Worm (Caenorhabditis elegans) whole organism, late embryonic: ENCODE data around the gene eif-2A.

Source experiments
- C08G9.2 ChIP-seq: sonication (generic microtip); optimal IDR thresholded peaks from 2 replicates; lab custom pipeline; 2016; ENCODE audit warnings: mild to moderate bottlenecking, missing genetic modification characterization, moderate library complexity, missing compliant biosample characterization
- C38D4.7 ChIP-seq: fragments of 200-800 bp; sonication (Bioruptor generic); optimal IDR thresholded peaks from 2 replicates; lab custom pipeline; 2018; ENCODE audit warnings: mild to moderate bottlenecking, missing genetic modification characterization, moderate library complexity, missing compliant biosample characterization
- F13H6.1 ChIP-seq: sonication (generic microtip); optimal IDR thresholded peaks from 2 replicates; lab custom pipeline; 2016; ENCODE audit warnings: missing genetic modification characterization, missing compliant biosample characterization
- T23F11.4 ChIP-seq: fragments of 200-800 bp; sonication (Bioruptor generic); optimal IDR thresholded peaks from 2 replicates; lab custom pipeline; 2018; ENCODE audit warnings: mild to moderate bottlenecking, missing genetic modification characterization, missing compliant biosample characterization
- Y22D7AL.16 ChIP-seq: sonication (generic microtip); optimal IDR thresholded peaks from 2 replicates; lab custom pipeline; 2016; ENCODE audit warnings: missing genetic modification characterization, missing compliant biosample characterization
- ahr-1 ChIP-seq: sonication (generic microtip); optimal IDR thresholded peaks from 2 replicates; lab custom pipeline; 2016; ENCODE audit warnings: missing genetic modification characterization, missing compliant biosample characterization
- ceh-14 ChIP-seq: sonication (generic microtip); optimal IDR thresholded peaks from 2 replicates; lab custom pipeline; 2016; ENCODE audit warnings: missing genotype, missing genetic modification characterization, missing compliant biosample characterization
- ceh-18 ChIP-seq: sonication (generic microtip); optimal IDR thresholded peaks from 2 replicates; lab custom pipeline; 2016; ENCODE audit warnings: missing genetic modification characterization, missing compliant biosample characterization
- ceh-2 ChIP-seq: sonication (generic microtip); optimal IDR thresholded peaks from 2 replicates; lab custom pipeline; 2016; ENCODE audit warnings: missing genotype, missing genetic modification characterization, missing compliant biosample characterization
- ceh-31 ChIP-seq: sonication (generic microtip); optimal IDR thresholded peaks from 2 replicates; lab custom pipeline; 2016; ENCODE audit warnings: missing genetic modification characterization, missing compliant biosample characterization
- ceh-34 ChIP-seq: sonication (generic microtip); optimal IDR thresholded peaks from 2 replicates; lab custom pipeline; 2016; ENCODE audit warnings: mild to moderate bottlenecking, missing genetic modification characterization, missing compliant biosample characterization
- ceh-45 ChIP-seq: fragments of 200-800 bp; sonication (Bioruptor generic); IDR thresholded peaks from 2 replicates; pipeline ENCODE4 v1.3.6; 2022; ENCODE audit warnings: missing genetic modification reagents, missing genetic modification characterization, missing compliant biosample characterization
- ceh-6 ChIP-seq: fragments of 200-800 bp; sonication (Bioruptor generic); optimal IDR thresholded peaks from 2 replicates; lab custom pipeline; 2018; ENCODE audit warnings: mild to moderate bottlenecking, missing genetic modification characterization, missing compliant biosample characterization
- che-1 ChIP-seq: sonication (generic microtip); optimal IDR thresholded peaks from 2 replicates; lab custom pipeline; 2016; ENCODE audit warnings: mild to moderate bottlenecking, missing genetic modification characterization, missing compliant biosample characterization
- dmd-4 ChIP-seq: sonication (generic microtip); optimal IDR thresholded peaks from 2 replicates; lab custom pipeline; 2016; ENCODE audit warnings: borderline replicate concordance, missing genetic modification characterization, missing compliant biosample characterization
- dve-1 ChIP-seq: sonication (generic microtip); optimal IDR thresholded peaks from 2 replicates; lab custom pipeline; 2017; ENCODE audit warnings: antibody characterized with exemption, mild to moderate bottlenecking, missing genetic modification characterization, missing compliant biosample characterization
- elt-4 ChIP-seq: sonication (generic microtip); optimal IDR thresholded peaks from 2 replicates; lab custom pipeline; 2016; ENCODE audit warnings: missing genetic modification characterization, missing compliant biosample characterization
- ets-4 ChIP-seq: sonication (generic microtip); optimal IDR thresholded peaks from 2 replicates; lab custom pipeline; 2016; ENCODE audit warnings: missing genetic modification characterization, missing compliant biosample characterization
- eyg-1 ChIP-seq: sonication (generic microtip); optimal IDR thresholded peaks from 2 replicates; lab custom pipeline; 2016; ENCODE audit warnings: missing genotype, missing genetic modification characterization, missing compliant biosample characterization
- fkh-6 ChIP-seq: sonication (generic microtip); optimal IDR thresholded peaks from 2 replicates; lab custom pipeline; 2016; ENCODE audit warnings: missing genetic modification characterization, missing compliant biosample characterization
- gmeb-2 ChIP-seq: sonication (generic microtip); optimal IDR thresholded peaks from 2 replicates; lab custom pipeline; 2016; ENCODE audit warnings: missing genetic modification characterization, inconsistent platforms, missing compliant biosample characterization
- hlh-13 ChIP-seq: fragments of 200-800 bp; sonication (Bioruptor generic); optimal IDR thresholded peaks from 2 replicates; lab custom pipeline; 2018; ENCODE audit warnings: mild to moderate bottlenecking, missing genetic modification characterization, missing compliant biosample characterization
- hlh-15 ChIP-seq: sonication (generic microtip); optimal IDR thresholded peaks from 2 replicates; lab custom pipeline; 2016; ENCODE audit warnings: missing genetic modification characterization, missing compliant biosample characterization
- hlh-30 ChIP-seq: sonication (generic microtip); optimal IDR thresholded peaks from 2 replicates; lab custom pipeline; 2017; ENCODE audit warnings: antibody characterized with exemption, missing genetic modification characterization, missing compliant biosample characterization; ENCODE audit not compliant: insufficient read depth
- lin-11 ChIP-seq: fragments of 200-800 bp; sonication (Bioruptor generic); optimal IDR thresholded peaks from 2 replicates; lab custom pipeline; 2018; ENCODE audit warnings: mild to moderate bottlenecking, missing genetic modification characterization, missing compliant biosample characterization
- madf-2 ChIP-seq: sonication (generic microtip); optimal IDR thresholded peaks from 2 replicates; lab custom pipeline; 2017; ENCODE audit warnings: missing genetic modification characterization, missing compliant biosample characterization
- mec-3 ChIP-seq: sonication (generic microtip); optimal IDR thresholded peaks from 2 replicates; lab custom pipeline; 2016; ENCODE audit warnings: borderline replicate concordance, missing genetic modification characterization, missing compliant biosample characterization
- nfya-1 ChIP-seq: sonication (generic microtip); optimal IDR thresholded peaks from 2 replicates; lab custom pipeline; 2017; ENCODE audit warnings: missing genetic modification characterization, mild to moderate bottlenecking, missing compliant biosample characterization, antibody characterized with exemption, moderate library complexity
- npax-4 ChIP-seq: sonication (generic microtip); optimal IDR thresholded peaks from 2 replicates; lab custom pipeline; 2016; ENCODE audit warnings: missing genetic modification characterization, missing compliant biosample characterization
- pag-3 ChIP-seq: sonication (generic microtip); optimal IDR thresholded peaks from 2 replicates; lab custom pipeline; 2016; ENCODE audit warnings: missing compliant biosample characterization, missing genetic modification characterization, borderline replicate concordance
- pax-1 ChIP-seq: fragments of 150-350 bp; optimal IDR thresholded peaks from 2 replicates; lab custom pipeline; 2014; ENCODE audit warnings: missing biosample characterization, missing genetic modification characterization
- pha-2 ChIP-seq: sonication (generic microtip); optimal IDR thresholded peaks from 2 replicates; lab custom pipeline; 2017; ENCODE audit warnings: mild to moderate bottlenecking, missing genetic modification characterization, missing compliant biosample characterization
- pros-1 ChIP-seq: fragments of 150-350 bp; optimal IDR thresholded peaks from 2 replicates; lab custom pipeline; 2014; ENCODE audit warnings: missing biosample characterization, missing genetic modification reagents, missing genetic modification characterization
- ref-2 ChIP-seq: sonication (generic microtip); optimal IDR thresholded peaks from 2 replicates; lab custom pipeline; 2016; ENCODE audit warnings: missing genetic modification characterization, missing compliant biosample characterization
- sox-2 ChIP-seq: fragments of 200-800 bp; sonication (Bioruptor generic); IDR thresholded peaks from 2 replicates; pipeline ENCODE4 v1.3.6; 2022; ENCODE audit warnings: missing genetic modification reagents, missing genetic modification characterization, missing compliant biosample characterization
- sox-4 ChIP-seq: sonication (generic microtip); optimal IDR thresholded peaks from 2 replicates; lab custom pipeline; 2017; ENCODE audit warnings: mild to moderate bottlenecking, missing genetic modification characterization, inconsistent platforms, missing compliant biosample characterization
- tbx-2 ChIP-seq: sonication (generic microtip); optimal IDR thresholded peaks from 2 replicates; lab custom pipeline; 2016; ENCODE audit warnings: missing genetic modification characterization, missing compliant biosample characterization
- ttx-3 ChIP-seq: sonication (generic microtip); optimal IDR thresholded peaks from 2 replicates; lab custom pipeline; 2016; ENCODE audit warnings: missing genetic modification reagents, missing genetic modification characterization, missing compliant biosample characterization
- unc-42 ChIP-seq: sonication (generic microtip); optimal IDR thresholded peaks from 2 replicates; lab custom pipeline; 2016; ENCODE audit warnings: missing genotype, missing genetic modification characterization, missing compliant biosample characterization
- unc-55 ChIP-seq: sonication (generic microtip); optimal IDR thresholded peaks from 2 replicates; lab custom pipeline; 2017; ENCODE audit warnings: missing biosample characterization, missing genetic modification reagents, missing genetic modification characterization
- zip-5 ChIP-seq: sonication (generic microtip); optimal IDR thresholded peaks from 2 replicates; lab custom pipeline; 2016; ENCODE audit warnings: missing genetic modification characterization, missing compliant biosample characterization
- ztf-16 ChIP-seq: sonication (generic microtip); optimal IDR thresholded peaks from 2 replicates; lab custom pipeline; 2017; ENCODE audit warnings: missing genetic modification characterization, missing compliant biosample characterization

Gene eif-2A

DNA sequence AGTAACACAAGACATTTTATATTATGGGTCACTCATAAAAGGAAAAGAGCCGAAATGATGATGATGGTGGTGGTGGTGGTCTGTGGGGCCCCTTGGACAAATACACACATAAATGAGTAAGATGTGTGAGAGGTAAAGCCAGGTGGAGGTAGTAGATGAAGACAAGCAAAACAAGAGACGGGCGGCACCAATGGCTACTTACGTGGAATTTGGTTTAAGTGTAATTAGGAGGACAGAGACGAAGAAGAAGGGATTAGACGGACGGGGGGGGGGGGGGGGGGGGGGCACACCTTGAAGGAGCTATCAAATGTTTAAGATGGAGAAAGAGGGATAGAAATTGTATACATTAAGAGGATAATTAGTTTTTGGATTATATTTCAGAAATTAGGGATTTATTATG is 41.8 kb upstream of the eif-2A start:
- TF ChIP-seq gmeb-2 (tag; lab: Kevin White, UChicago) (no peak), zip-5 (no peak), elt-4 (no peak), hlh-13 (GFP tag; lab: Kevin White, UChicago) (no peak), ets-4 (tag; lab: Kevin White, UChicago) (no peak), npax-4 (tag; lab: Kevin White, UChicago) (no peak), lin-11 (tag; lab: Kevin White, UChicago) (no peak), unc-42 (no peak), ceh-14 (tag; lab: Kevin White, UChicago) (no peak), unc-55 (GFP tag; lab: Kevin White, UChicago) (no peak), dve-1 (tag; lab: Kevin White, UChicago) (no peak), che-1 (tag; lab: Kevin White, UChicago) (no peak), ttx-3 (tag; lab: Kevin White, UChicago) (no peak), dmd-4 (tag; lab: Kevin White, UChicago) (no peak), mec-3 (tag; lab: Kevin White, UChicago) (no peak)
- TF ChIP-seq, all 69 proteins: peak for 0

DNA sequence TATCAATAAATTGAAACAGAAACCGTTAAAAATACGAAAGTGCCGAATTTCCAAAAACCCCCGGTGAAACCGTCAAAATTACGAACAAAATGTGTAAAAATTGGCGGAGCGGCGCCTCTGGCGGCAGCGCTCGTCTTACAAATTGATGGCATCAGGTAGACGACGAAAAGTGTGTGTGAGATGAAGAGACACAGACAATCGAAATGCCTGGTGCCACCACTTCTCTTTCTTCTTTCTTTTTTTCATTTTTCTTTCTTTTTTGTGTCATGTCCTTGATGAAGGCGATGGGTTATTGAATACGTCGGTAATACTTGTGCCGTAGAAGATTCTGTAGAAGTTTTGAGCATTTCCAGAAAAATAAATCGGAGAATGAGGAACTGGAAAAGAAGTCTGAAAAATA is 38.7 kb upstream of the eif-2A start:
- no peak for TF ChIP-seq pag-3
- TF ChIP-seq ceh-6 (GFP tag; lab: Kevin White, UChicago) = no peak
- TF ChIP-seq ceh-14 (tag; lab: Kevin White, UChicago) = no peak

DNA sequence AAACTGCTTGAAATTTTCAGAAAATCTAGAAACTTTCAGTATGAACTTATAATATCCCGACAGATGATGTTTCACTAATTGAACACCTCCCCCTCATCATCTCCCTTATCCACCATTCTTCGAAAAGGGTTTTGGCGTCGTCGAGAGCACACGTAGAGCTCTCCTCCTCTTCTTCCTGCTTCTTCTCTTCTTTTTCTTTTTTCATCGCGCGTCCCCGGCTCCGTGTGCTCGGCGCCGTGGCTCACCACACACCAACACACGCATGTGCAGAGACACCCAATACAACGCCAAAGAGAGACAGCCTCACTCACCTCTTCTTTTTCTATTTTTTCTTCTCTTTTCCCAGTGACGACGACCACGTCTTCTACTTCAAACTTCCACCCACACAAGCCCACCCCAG is 37.1 kb upstream of the eif-2A start:
- no peak for TF ChIP-seq ahr-1
- no peak for TF ChIP-seq ztf-16 (tag; lab: Kevin White, UChicago)
- no peak for TF ChIP-seq ceh-14 (tag; lab: Kevin White, UChicago)
- TF ChIP-seq pag-3 = no peak
- no peak for TF ChIP-seq C38D4.7 (GFP tag; lab: Kevin White, UChicago)
- no peak for TF ChIP-seq fkh-6 (tag; lab: Kevin White, UChicago)
- TF ChIP-seq gmeb-2 (tag; lab: Kevin White, UChicago) = no peak
- TF ChIP-seq sox-4 = no peak
- no peak for TF ChIP-seq ttx-3 (tag; lab: Kevin White, UChicago)
- no peak for TF ChIP-seq ceh-6 (GFP tag; lab: Kevin White, UChicago)
- TF ChIP-seq F13H6.1 (tag; lab: Kevin White, UChicago) = no peak
- TF ChIP-seq T23F11.4 (GFP tag; lab: Kevin White, UChicago) = no peak
- no peak for TF ChIP-seq ceh-45 (GFP tag; lab: Robert Waterston, UW)
- no peak for TF ChIP-seq elt-4
- TF ChIP-seq sox-2 (GFP tag; lab: Robert Waterston, UW) = no peak

ce11 chrII:10382247-10382646 is 34.4 kb upstream of the eif-2A start:
- TF ChIP-seq ceh-34 (tag; lab: Kevin White, UChicago) = no peak
- TF ChIP-seq ceh-31 (tag; lab: Kevin White, UChicago) = peak; percentile 33
- TF ChIP-seq lin-11 (tag; lab: Kevin White, UChicago) = no peak
- TF ChIP-seq sox-2 (GFP tag; lab: Robert Waterston, UW) = no peak
- TF ChIP-seq pax-1 (tag; lab: Kevin White, UChicago) = no peak
- no peak for TF ChIP-seq C08G9.2 (tag; lab: Kevin White, UChicago)
- no peak for TF ChIP-seq zip-5
- TF ChIP-seq madf-2 (tag; lab: Kevin White, UChicago) = peak; percentile 3
- peak; percentile 29 for TF ChIP-seq dve-1 (tag; lab: Kevin White, UChicago)
- peak; percentile 8 for TF ChIP-seq ref-2 (tag; lab: Kevin White, UChicago)
- TF ChIP-seq hlh-13 (GFP tag; lab: Kevin White, UChicago) = no peak
- no peak for TF ChIP-seq sox-4
- TF ChIP-seq nfya-1 (tag; lab: Kevin White, UChicago) = peak; percentile 71
- TF ChIP-seq ceh-2 (tag; lab: Kevin White, UChicago) = peak; percentile 28
- no peak for TF ChIP-seq Y22D7AL.16 (tag; lab: Kevin White, UChicago)
- peak; percentile 62 for TF ChIP-seq unc-55 (GFP tag; lab: Kevin White, UChicago)
- peak; percentile 58 for TF ChIP-seq ceh-18 (tag; lab: Kevin White, UChicago)
- TF ChIP-seq hlh-15 (tag; lab: Kevin White, UChicago) = no peak
- peak; percentile 41 for TF ChIP-seq tbx-2 (tag; lab: Kevin White, UChicago)
- no peak for TF ChIP-seq pha-2 (tag; lab: Kevin White, UChicago)
- peak; percentile 24 for TF ChIP-seq F13H6.1 (tag; lab: Kevin White, UChicago)
- no peak for TF ChIP-seq pros-1 (tag; lab: Kevin White, UChicago)
- TF ChIP-seq hlh-30 = peak; percentile 9
- peak; percentile 6 for TF ChIP-seq ztf-16 (tag; lab: Kevin White, UChicago)
- TF ChIP-seq ets-4 (tag; lab: Kevin White, UChicago) = peak; percentile 11
- no peak for TF ChIP-seq npax-4 (tag; lab: Kevin White, UChicago)
- no peak for TF ChIP-seq eyg-1
- TF ChIP-seq, all 69 proteins: peak for 13
